Fruit fly (Drosophila melanogaster): ENCODE results near the gene smog.

- TF ChIP-seq Sox102F (GFP tag; optimal IDR thresholded peaks at IDR 0.05) (no peak), CG3919 (GFP tag; optimal IDR thresholded peaks at IDR 0.05) (no peak), eg (GFP tag; IDR thresholded peaks at IDR 0.05) (no peak), CG6276 (GFP tag; optimal IDR thresholded peaks at IDR 0.05) (no peak), Smox (GFP tag; optimal IDR thresholded peaks at IDR 0.05) (no peak), CG32006 (GFP tag; optimal IDR thresholded peaks at IDR 0.05) (no peak), CG16779 (tag; optimal IDR thresholded peaks at IDR 0.05) (no peak), CG11902 (GFP tag; optimal IDR thresholded peaks at IDR 0.05) (no peak), CG6854 (GFP tag; optimal IDR thresholded peaks at IDR 0.05) (peak; percentile 31)
Measured at dm6 chr2L:4830490-4830889, 22.2 kb upstream of the smog start, which contains the start of gene Fnta.

Data from whole organism, prepupa.